Worm (Caenorhabditis elegans) whole organism, early embryonic: Measurements from ENCODE around the gene gdh-1.

Experiments
- B0310.2 ChIP-seq: sonication (generic microtip); optimal IDR thresholded peaks from 2 replicates; lab custom pipeline; 2016; ENCODE audit warnings: mild to moderate bottlenecking, missing genetic modification characterization, missing compliant biosample characterization
- F13C5.2 ChIP-seq: sonication (generic microtip); optimal IDR thresholded peaks from 2 replicates; lab custom pipeline; 2017; ENCODE audit warnings: mild to moderate bottlenecking, missing genetic modification characterization, inconsistent platforms, missing compliant biosample characterization
- aly-1 ChIP-seq: sonication (generic microtip); optimal IDR thresholded peaks from 2 replicates; lab custom pipeline; 2016; ENCODE audit warnings: missing genetic modification characterization, missing compliant biosample characterization
- ama-1 ChIP-seq: fragments of 150-350 bp; optimal IDR thresholded peaks from 2 replicates; lab custom pipeline; 2014
- ceh-13 ChIP-seq: fragments of 200-800 bp; sonication (Bioruptor generic); optimal IDR thresholded peaks from 2 replicates; lab custom pipeline; 2018; ENCODE audit warnings: mild to moderate bottlenecking, missing genetic modification characterization, missing compliant biosample characterization
- ceh-36 ChIP-seq: sonication (generic microtip); optimal IDR thresholded peaks from 2 replicates; lab custom pipeline; 2016; ENCODE audit warnings: missing genetic modification characterization, inconsistent platforms, missing compliant biosample characterization
- ets-7 ChIP-seq: sonication (generic microtip); optimal IDR thresholded peaks from 2 replicates; lab custom pipeline; 2016; ENCODE audit warnings: missing genotype, missing genetic modification characterization, missing compliant biosample characterization
- flt-1 ChIP-seq: fragments of 200-800 bp; sonication (Bioruptor generic); IDR thresholded peaks from 2 replicates; pipeline ENCODE4 v1.3.6; 2022; ENCODE audit warnings: missing genetic modification characterization, missing compliant biosample characterization
- hmbx-1 ChIP-seq: sonication (generic microtip); optimal IDR thresholded peaks from 2 replicates; lab custom pipeline; 2016; ENCODE audit warnings: mild to moderate bottlenecking, missing genetic modification characterization, missing compliant biosample characterization
- hmg-4 ChIP-seq: fragments of 200-800 bp; sonication (Bioruptor generic); optimal IDR thresholded peaks from 2 replicates; lab custom pipeline; 2018; ENCODE audit warnings: mild to moderate bottlenecking, missing genetic modification characterization, missing compliant biosample characterization
- hnd-1 ChIP-seq: sonication (generic microtip); optimal IDR thresholded peaks from 2 replicates; lab custom pipeline; 2016; ENCODE audit warnings: missing genetic modification characterization, missing compliant biosample characterization
- pes-1 ChIP-seq: fragments of 200-800 bp; sonication (Bioruptor generic); IDR thresholded peaks from 2 replicates; pipeline ENCODE4 v1.3.6; 2022; ENCODE audit warnings: missing genetic modification reagents, missing genetic modification characterization, missing compliant biosample characterization
- scrt-1 ChIP-seq: fragments of 200-800 bp; sonication (Bioruptor generic); IDR thresholded peaks from 2 replicates; pipeline ENCODE4 v1.3.6; 2022; ENCODE audit warnings: missing genetic modification characterization, missing compliant biosample characterization
- sea-1 ChIP-seq: fragments of 200-800 bp; sonication (Bioruptor generic); conservative IDR thresholded peaks from 2 replicates; pipeline ENCODE4 v1.3.6; 2022; ENCODE audit warnings: missing genetic modification characterization, missing compliant biosample characterization
- tbx-11 ChIP-seq: fragments of 200-800 bp; sonication (Bioruptor generic); IDR thresholded peaks from 2 replicates; pipeline ENCODE4 v1.3.6; 2022; ENCODE audit warnings: missing genetic modification characterization, missing compliant biosample characterization
- tbx-37 ChIP-seq: fragments of 200-800 bp; sonication (Bioruptor generic); conservative IDR thresholded peaks from 2 replicates; pipeline ENCODE4 v1.3.6; 2022; ENCODE audit warnings: missing genetic modification reagents, missing genetic modification characterization, missing compliant biosample characterization
- tra-4 ChIP-seq: sonication (generic microtip); optimal IDR thresholded peaks from 2 replicates; lab custom pipeline; 2017; ENCODE audit warnings: missing genetic modification characterization, missing compliant biosample characterization

The gdh-1 gene

ce11 chrIV:11952612-11953299, at the start of gene gdh-1:
TSS of gene gdh-1 (plus strand) at chrIV:11953249.
- TF ChIP-seq pes-1 (no peak), ets-7 (tag; lab: Kevin White, UChicago) (no peak), F13C5.2 (tag; lab: Kevin White, UChicago) (no peak), sea-1 (GFP tag; lab: Robert Waterston, UW) (no peak), hnd-1 (tag; lab: Kevin White, UChicago) (no peak), aly-1 (tag; lab: Kevin White, UChicago) (no peak), tbx-11 (no peak), scrt-1 (GFP tag; lab: Robert Waterston, UW) (no peak), flt-1 (GFP tag; lab: Robert Waterston, UW) (no peak), tra-4 (no peak), ceh-13 (GFP tag; lab: Kevin White, UChicago) (no peak)

- no peak for TF ChIP-seq ceh-36 (tag; lab: Kevin White, UChicago)
- TF ChIP-seq hnd-1 (tag; lab: Kevin White, UChicago), result no peak
- TF ChIP-seq ceh-13 (GFP tag; lab: Kevin White, UChicago), result no peak
- no peak for TF ChIP-seq hmbx-1 (tag; lab: Kevin White, UChicago)
Measured at ce11 chrIV:11903676-11904075, 49.4 kb upstream of the gdh-1 start.

ce11 chrIV:11908733-11909132, 44.3 kb upstream of the gdh-1 start:
- TF ChIP-seq tra-4 (no peak), tbx-11 (no peak), hnd-1 (tag; lab: Kevin White, UChicago) (no peak), ceh-36 (tag; lab: Kevin White, UChicago) (no peak), ceh-13 (GFP tag; lab: Kevin White, UChicago) (no peak), scrt-1 (GFP tag; lab: Robert Waterston, UW) (no peak), B0310.2 (tag; lab: Kevin White, UChicago) (no peak), flt-1 (GFP tag; lab: Robert Waterston, UW) (no peak), tbx-37 (GFP tag; lab: Robert Waterston, UW) (no peak), hmg-4 (no peak), ama-1 (no peak), aly-1 (tag; lab: Kevin White, UChicago) (no peak), hmbx-1 (tag; lab: Kevin White, UChicago) (no peak), F13C5.2 (tag; lab: Kevin White, UChicago) (no peak), ets-7 (tag; lab: Kevin White, UChicago) (no peak), sea-1 (GFP tag; lab: Robert Waterston, UW) (no peak)

ce11 chrIV:11911723-11912122, 41.3 kb upstream of the gdh-1 start, which contains the start of gene VZK822L.2:
TSS of gene VZK822L.2 (plus strand) at chrIV:11912023.
- TF ChIP-seq ets-7 (tag; lab: Kevin White, UChicago) (no peak), hmbx-1 (tag; lab: Kevin White, UChicago) (no peak), hmg-4 (no peak), tbx-37 (GFP tag; lab: Robert Waterston, UW) (no peak), aly-1 (tag; lab: Kevin White, UChicago) (no peak), ceh-13 (GFP tag; lab: Kevin White, UChicago) (no peak)

ce11 chrIV:11913295-11913940, 39.6 kb upstream of the gdh-1 start:
- no peak for TF ChIP-seq tra-4
- no peak for TF ChIP-seq ceh-36 (tag; lab: Kevin White, UChicago)
- TF ChIP-seq sea-1 (GFP tag; lab: Robert Waterston, UW), result no peak
- no peak for TF ChIP-seq hmg-4
- no peak for TF ChIP-seq flt-1 (GFP tag; lab: Robert Waterston, UW)
- no peak for TF ChIP-seq pes-1
- TF ChIP-seq ceh-13 (GFP tag; lab: Kevin White, UChicago), result no peak
- TF ChIP-seq B0310.2 (tag; lab: Kevin White, UChicago), result no peak
- no peak for TF ChIP-seq aly-1 (tag; lab: Kevin White, UChicago)
- TF ChIP-seq hnd-1 (tag; lab: Kevin White, UChicago), result no peak
- TF ChIP-seq F13C5.2 (tag; lab: Kevin White, UChicago), result no peak
- TF ChIP-seq tbx-37 (GFP tag; lab: Robert Waterston, UW), result no peak
- no peak for TF ChIP-seq ets-7 (tag; lab: Kevin White, UChicago)
- no peak for TF ChIP-seq tbx-11
- TF ChIP-seq scrt-1 (GFP tag; lab: Robert Waterston, UW), result no peak
- no peak for TF ChIP-seq hmbx-1 (tag; lab: Kevin White, UChicago)
- no peak for TF ChIP-seq ama-1

- TF ChIP-seq hmg-4, result no peak
- TF ChIP-seq hnd-1 (tag; lab: Kevin White, UChicago), result no peak
- no peak for TF ChIP-seq hmbx-1 (tag; lab: Kevin White, UChicago)
- TF ChIP-seq sea-1 (GFP tag; lab: Robert Waterston, UW), result no peak
- no peak for TF ChIP-seq tbx-11
- no peak for TF ChIP-seq ets-7 (tag; lab: Kevin White, UChicago)
- TF ChIP-seq tbx-37 (GFP tag; lab: Robert Waterston, UW), result no peak
- no peak for TF ChIP-seq pes-1
- TF ChIP-seq scrt-1 (GFP tag; lab: Robert Waterston, UW), result no peak
- no peak for TF ChIP-seq aly-1 (tag; lab: Kevin White, UChicago)
- TF ChIP-seq ceh-36 (tag; lab: Kevin White, UChicago), result no peak
- no peak for TF ChIP-seq F13C5.2 (tag; lab: Kevin White, UChicago)
- TF ChIP-seq tra-4, result no peak
- no peak for TF ChIP-seq B0310.2 (tag; lab: Kevin White, UChicago)
- TF ChIP-seq ama-1, result no peak
Measured at ce11 chrIV:11914260-11914836, 38.7 kb upstream of the gdh-1 start.
